Worm (Caenorhabditis elegans): ENCODE data around the gene ZK287.4.

Gene ZK287.4

DNA sequence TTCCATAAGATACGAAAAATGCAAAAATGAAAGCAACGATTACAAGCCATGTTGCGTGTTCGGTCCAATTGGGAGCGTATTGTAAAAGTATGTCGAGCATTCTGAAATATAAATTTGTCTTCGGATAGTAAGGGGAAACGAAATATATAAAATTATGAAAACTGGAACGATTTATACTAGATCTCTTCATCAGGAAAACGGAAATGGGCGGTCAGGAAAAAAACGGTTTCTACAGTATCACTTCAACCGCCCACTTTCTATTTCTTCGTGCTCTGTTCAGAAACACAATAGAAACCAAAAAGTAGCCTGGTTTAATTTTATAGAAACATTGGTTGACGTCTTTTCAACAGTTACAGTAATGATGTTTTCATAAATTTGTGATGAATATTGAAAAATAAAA lies 23.9 kb downstream of the ZK287.4 start, which contains the start of gene pitr-4:
TSS of gene pitr-4 (minus strand) at position 101 of the 400 bp plus-strand sequence.
- no peak for TF ChIP-seq ama-1 (optimal IDR thresholded peaks at IDR 0.05)
- no peak for TF ChIP-seq dmd-4 (tag; optimal IDR thresholded peaks at IDR 0.05)
- no peak for TF ChIP-seq blmp-1 (tag; optimal IDR thresholded peaks at IDR 0.05; ENCODE audit: insufficient read depth)
- TF ChIP-seq crh-2 (tag; optimal IDR thresholded peaks at IDR 0.05), result no peak
- no peak for TF ChIP-seq ceh-16 (tag; optimal IDR thresholded peaks at IDR 0.05)
- no peak for TF ChIP-seq elt-3 (tag; optimal IDR thresholded peaks at IDR 0.05)
- TF ChIP-seq nhr-21 (tag; optimal IDR thresholded peaks at IDR 0.05), result no peak
- no peak for TF ChIP-seq ztf-11 (tag; optimal IDR thresholded peaks at IDR 0.05)
- no peak for TF ChIP-seq snpc-4 (tag; optimal IDR thresholded peaks at IDR 0.05)
- no peak for TF ChIP-seq lin-39 (tag; optimal IDR thresholded peaks at IDR 0.05)
- TF ChIP-seq C34F6.9 (tag; optimal IDR thresholded peaks at IDR 0.05), result no peak
- TF ChIP-seq lin-13 (GFP tag; optimal IDR thresholded peaks at IDR 0.05), result no peak

DNA sequence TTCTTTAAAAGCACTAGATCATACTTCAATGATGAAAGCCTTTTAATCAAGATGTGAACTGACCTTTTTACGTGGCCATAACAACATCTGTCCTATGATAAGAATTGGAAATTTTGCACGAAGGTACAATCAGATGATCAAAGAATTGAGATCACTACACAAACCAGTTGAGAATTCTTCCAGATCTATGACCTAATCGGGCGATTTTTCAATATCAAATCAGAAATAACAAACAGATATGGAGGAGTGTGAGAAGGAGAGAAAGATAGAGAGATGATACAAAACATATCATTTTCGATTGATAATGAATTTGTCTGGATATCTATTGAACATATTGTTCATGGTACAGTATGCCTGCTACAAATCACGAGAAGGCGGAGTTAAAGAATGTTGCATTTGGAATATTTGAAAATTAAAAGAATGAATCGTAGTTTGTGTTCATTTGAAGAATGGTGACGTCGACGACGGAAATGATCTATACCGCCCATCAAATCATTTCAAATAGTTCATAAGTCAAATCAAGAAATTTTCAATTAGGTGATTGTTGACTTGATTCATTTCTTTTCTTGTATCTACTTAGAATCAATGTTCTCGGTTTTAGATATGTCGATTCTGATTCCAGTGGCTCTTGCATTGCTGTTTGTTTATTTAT lies 31.2 kb downstream of the ZK287.4 start, which contains the start of gene cyp-29A4:
TSS of gene cyp-29A4 (plus strand) at position 602 of the 652 bp plus-strand sequence.
- no peak for TF ChIP-seq gmeb-1 (tag; optimal IDR thresholded peaks at IDR 0.05)
- TF ChIP-seq egl-27 (tag; optimal IDR thresholded peaks at IDR 0.05), result no peak
- TF ChIP-seq lin-39 (tag; optimal IDR thresholded peaks at IDR 0.05), result no peak
- no peak for TF ChIP-seq elt-3 (tag; optimal IDR thresholded peaks at IDR 0.05)
- TF ChIP-seq fos-1 (tag; optimal IDR thresholded peaks at IDR 0.05), result no peak
- TF ChIP-seq aly-2 (tag; optimal IDR thresholded peaks at IDR 0.05), result no peak
- no peak for TF ChIP-seq mbf-1 (tag; optimal IDR thresholded peaks at IDR 0.05)
- no peak for TF ChIP-seq alr-1 (tag; optimal IDR thresholded peaks at IDR 0.05)
- peak; percentile 48 for TF ChIP-seq nhr-21 (tag; optimal IDR thresholded peaks at IDR 0.05)
- no peak for TF ChIP-seq C34F6.9 (tag; optimal IDR thresholded peaks at IDR 0.05)
- no peak for TF ChIP-seq ceh-16 (tag; optimal IDR thresholded peaks at IDR 0.05)
- no peak for TF ChIP-seq Y55F3AM.14 (GFP tag; optimal IDR thresholded peaks at IDR 0.05)
- TF ChIP-seq nhr-129 (tag; optimal IDR thresholded peaks at IDR 0.05), result peak; percentile 23
- TF ChIP-seq ztf-11 (tag; optimal IDR thresholded peaks at IDR 0.05), result no peak
- no peak for TF ChIP-seq unc-62 (GFP tag; optimal IDR thresholded peaks at IDR 0.05)
- TF ChIP-seq crh-2 (tag; optimal IDR thresholded peaks at IDR 0.05), result no peak
- no peak for TF ChIP-seq mdl-1 (tag; optimal IDR thresholded peaks at IDR 0.05)
- TF ChIP-seq sma-9 (GFP tag; optimal IDR thresholded peaks at IDR 0.05), result peak; percentile 35
- no peak for TF ChIP-seq sma-9 (tag; optimal IDR thresholded peaks at IDR 0.05)
- no peak for TF ChIP-seq snpc-4 (tag; optimal IDR thresholded peaks at IDR 0.05)

DNA sequence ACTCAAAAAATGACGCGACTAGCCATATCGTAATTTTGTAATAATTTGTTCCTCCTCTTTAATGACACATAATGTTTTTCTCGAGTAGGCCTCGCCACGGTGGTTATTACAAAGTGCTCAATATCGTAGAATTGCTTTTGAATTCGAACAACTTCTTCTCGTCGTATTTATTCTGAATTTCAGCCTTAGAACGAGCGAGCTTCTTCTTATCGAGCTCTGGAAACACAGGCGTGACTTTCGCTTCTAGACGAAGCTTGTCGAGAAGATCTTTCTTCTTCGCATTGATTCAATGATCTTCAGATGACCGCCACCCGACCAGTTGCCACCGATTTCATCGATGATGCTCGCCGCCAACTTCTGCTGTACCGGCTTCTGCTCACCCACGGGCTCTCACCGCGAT lies 34.2 kb downstream of the ZK287.4 start, which contains the start of gene T06E4.21:
TSS of gene T06E4.21 (plus strand) at position 301 of the 400 bp plus-strand sequence.
- no peak for TF ChIP-seq ztf-11 (tag; optimal IDR thresholded peaks at IDR 0.05)
- TF ChIP-seq mab-5 (tag; optimal IDR thresholded peaks at IDR 0.05), result no peak
- no peak for TF ChIP-seq lin-13 (GFP tag; optimal IDR thresholded peaks at IDR 0.05)
- no peak for TF ChIP-seq ztf-4 (tag; optimal IDR thresholded peaks at IDR 0.05)
- no peak for TF ChIP-seq zag-1 (tag; optimal IDR thresholded peaks at IDR 0.05)
- no peak for TF ChIP-seq snpc-4 (tag; optimal IDR thresholded peaks at IDR 0.05)
- no peak for TF ChIP-seq mbf-1 (tag; optimal IDR thresholded peaks at IDR 0.05)
- no peak for TF ChIP-seq nhr-77 (tag; optimal IDR thresholded peaks at IDR 0.05)
- no peak for TF ChIP-seq nhr-6 (tag; optimal IDR thresholded peaks at IDR 0.05)

DNA sequence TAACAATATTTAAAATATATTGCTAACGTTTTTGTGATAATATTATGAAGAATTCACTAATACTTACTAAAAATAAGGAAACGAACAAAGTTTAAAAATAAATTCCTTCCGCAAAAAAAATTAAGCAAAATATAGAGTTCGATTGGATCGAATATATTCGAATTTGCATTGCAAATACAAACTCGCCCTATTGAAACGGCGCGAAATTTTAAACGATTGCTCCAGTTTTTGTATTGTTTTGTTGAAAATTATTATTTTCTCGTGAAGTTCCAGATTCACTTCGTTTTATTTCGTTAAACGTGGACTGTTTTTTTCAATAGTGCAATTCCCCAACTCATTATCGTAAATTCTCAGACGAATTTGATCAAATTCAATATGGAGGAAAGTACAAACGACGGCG lies 40.0 kb downstream of the ZK287.4 start, which contains the start of the genes atl-1 and hcp-2:
TSS of gene atl-1 (minus strand) at position 89 of the 400 bp plus-strand sequence.
TSS of gene hcp-2 (plus strand) at position 353 of the 400 bp plus-strand sequence.
- no peak for TF ChIP-seq unc-55 (GFP tag; optimal IDR thresholded peaks at IDR 0.05)
- no peak for TF ChIP-seq nhr-21 (tag; optimal IDR thresholded peaks at IDR 0.05)
- TF ChIP-seq gmeb-1 (tag; optimal IDR thresholded peaks at IDR 0.05), result peak; percentile 45

DNA sequence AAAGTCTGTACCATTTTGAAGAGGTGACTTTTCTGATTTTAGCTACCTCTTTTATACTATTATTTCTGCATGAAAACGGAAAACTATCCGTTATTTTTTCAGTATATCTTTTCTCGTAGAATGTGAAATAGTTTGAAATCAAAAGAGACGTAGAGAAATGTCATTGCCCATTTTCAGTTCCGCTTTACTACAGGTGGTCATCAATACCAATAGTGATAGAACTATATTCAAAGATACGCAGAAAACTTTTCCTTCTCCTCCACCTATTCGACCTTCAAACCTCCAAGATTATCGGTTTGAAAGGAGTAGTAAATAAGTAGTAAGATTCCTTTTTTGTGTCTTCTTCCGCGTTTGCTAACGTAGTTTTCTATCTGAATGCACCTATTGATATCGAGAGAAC lies 52.1 kb downstream of the ZK287.4 start, which contains the start of gene col-147:
TSS of gene col-147 (minus strand) at position 26 of the 400 bp plus-strand sequence.
- no peak for TF ChIP-seq R02D3.7 (tag; optimal IDR thresholded peaks at IDR 0.05)
- TF ChIP-seq alr-1 (tag; optimal IDR thresholded peaks at IDR 0.05), result no peak
- peak; percentile 52 for TF ChIP-seq sma-9 (GFP tag; optimal IDR thresholded peaks at IDR 0.05)
- no peak for TF ChIP-seq sma-9 (tag; optimal IDR thresholded peaks at IDR 0.05)
- peak; percentile 22 for TF ChIP-seq sma-3 (GFP tag; optimal IDR thresholded peaks at IDR 0.05)
- peak; percentile 67 for TF ChIP-seq nhr-25 (tag; optimal IDR thresholded peaks at IDR 0.05)
- TF ChIP-seq blmp-1 (tag; optimal IDR thresholded peaks at IDR 0.05; ENCODE audit: insufficient read depth), result peak; percentile 73
- TF ChIP-seq fos-1 (tag; optimal IDR thresholded peaks at IDR 0.05), result peak; percentile 10
- TF ChIP-seq crh-2 (tag; optimal IDR thresholded peaks at IDR 0.05), result peak; percentile 34
- TF ChIP-seq nhr-11 (tag; optimal IDR thresholded peaks at IDR 0.05), result no peak
- TF ChIP-seq C34F6.9 (tag; optimal IDR thresholded peaks at IDR 0.05), result no peak
